Worm (Caenorhabditis elegans) whole organism, midembryonic: ENCODE data around the gene ZK688.4.

Experiments used
- T22C8.4 ChIP-seq: fragments of 200-800 bp; sonication (Bioruptor generic); IDR thresholded peaks from 2 replicates; pipeline ENCODE4 v1.3.6; 2022; ENCODE audit warnings: missing genetic modification characterization, missing compliant biosample characterization
- cog-1 ChIP-seq: sonication (generic microtip); optimal IDR thresholded peaks from 2 replicates; lab custom pipeline; 2016; ENCODE audit warnings: missing genetic modification characterization, missing compliant biosample characterization
- flt-1 ChIP-seq: fragments of 200-800 bp; sonication (Bioruptor generic); IDR thresholded peaks from 2 replicates; pipeline ENCODE4 v1.3.6; 2022; ENCODE audit warnings: missing genetic modification characterization, missing compliant biosample characterization
- klf-2 ChIP-seq: fragments of 200-800 bp; sonication (Bioruptor generic); conservative IDR thresholded peaks from 2 replicates; pipeline ENCODE4 v1.3.6; 2022; ENCODE audit warnings: missing genetic modification reagents, missing genetic modification characterization, missing compliant biosample characterization
- med-1 ChIP-seq: sonication (generic microtip); optimal IDR thresholded peaks from 2 replicates; lab custom pipeline; 2017; ENCODE audit warnings: missing genetic modification characterization, mild to moderate bottlenecking, missing compliant biosample characterization, antibody characterized with exemption, missing genetic modification reagents; ENCODE audit not compliant: insufficient read depth
- ref-1 ChIP-seq: fragments of 200-800 bp; sonication (Bioruptor generic); conservative IDR thresholded peaks from 2 replicates; pipeline ENCODE4 v1.3.6; 2022; ENCODE audit warnings: missing genetic modification reagents, missing genetic modification characterization, missing compliant biosample characterization
- tab-1 ChIP-seq: fragments of 200-800 bp; sonication (Bioruptor generic); IDR thresholded peaks from 2 replicates; pipeline ENCODE4 v1.3.6; 2022; ENCODE audit warnings: missing genetic modification characterization, missing compliant biosample characterization
- ztf-23 ChIP-seq: fragments of 200-800 bp; sonication (Bioruptor generic); IDR thresholded peaks from 2 replicates; pipeline ENCODE4 v1.3.6; 2022; ENCODE audit warnings: missing genetic modification reagents, missing genetic modification characterization, missing compliant biosample characterization
- ztf-29 ChIP-seq: fragments of 200-800 bp; sonication (Bioruptor generic); IDR thresholded peaks from 2 replicates; pipeline ENCODE4 v1.3.6; 2022; ENCODE audit warnings: missing genetic modification reagents, missing genetic modification characterization, missing compliant biosample characterization

Gene ZK688.4

ce11 chrIII:7884863-7885262 lies 10.0 kb upstream of the ZK688.4 start, which contains the start of gene ZK688.11:
Gene ZK688.11, minus strand, starts transcription at chrIII:7884963.
- TF ChIP-seq ztf-29 = no peak
- no peak for TF ChIP-seq tab-1 (GFP tag; lab: Robert Waterston, UW)
- no peak for TF ChIP-seq klf-2 (GFP tag; lab: Robert Waterston, UW)
- no peak for TF ChIP-seq med-1
- no peak for TF ChIP-seq flt-1
- TF ChIP-seq ref-1 (GFP tag; lab: Robert Waterston, UW) = no peak
- no peak for TF ChIP-seq ztf-23 (GFP tag; lab: Robert Waterston, UW)
- no peak for TF ChIP-seq T22C8.4 (GFP tag; lab: Robert Waterston, UW)
- no peak for TF ChIP-seq cog-1 (tag; lab: Kevin White, UChicago)

ce11 chrIII:7889036-7889435 lies 5.8 kb upstream of the ZK688.4 start:
- TF ChIP-seq ref-1 (GFP tag; lab: Robert Waterston, UW) (no peak), ztf-23 (GFP tag; lab: Robert Waterston, UW) (no peak), T22C8.4 (GFP tag; lab: Robert Waterston, UW) (no peak), med-1 (no peak)

ce11 chrIII:7891573-7892306 lies 3.1 kb upstream of the ZK688.4 start, which contains the start of the genes ZK688.5 and fahd-1:
Gene ZK688.5, minus strand, starts transcription at chrIII:7891623.
Gene fahd-1, plus strand, starts transcription at chrIII:7892256.
- TF ChIP-seq cog-1 (tag; lab: Kevin White, UChicago) (peak; percentile 10), ref-1 (GFP tag; lab: Robert Waterston, UW) (no peak), ztf-23 (GFP tag; lab: Robert Waterston, UW) (0 out of 2 replicates have a peak, but pooled peaks have one; percentile 51)

ce11 chrIII:7892333-7892732 lies 2.5 kb upstream of the ZK688.4 start:
- TF ChIP-seq med-1 = no peak
- no peak for TF ChIP-seq cog-1 (tag; lab: Kevin White, UChicago)
- TF ChIP-seq ref-1 (GFP tag; lab: Robert Waterston, UW) = no peak
- TF ChIP-seq flt-1 = no peak
- no peak for TF ChIP-seq ztf-29
- no peak for TF ChIP-seq T22C8.4 (GFP tag; lab: Robert Waterston, UW)
- TF ChIP-seq ztf-23 (GFP tag; lab: Robert Waterston, UW) = no peak
- TF ChIP-seq tab-1 (GFP tag; lab: Robert Waterston, UW) = no peak
- TF ChIP-seq klf-2 (GFP tag; lab: Robert Waterston, UW) = no peak

- TF ChIP-seq ztf-29 (no peak), T22C8.4 (GFP tag; lab: Robert Waterston, UW) (no peak), med-1 (no peak), ztf-23 (GFP tag; lab: Robert Waterston, UW) (no peak), tab-1 (GFP tag; lab: Robert Waterston, UW) (no peak), flt-1 (no peak), ref-1 (GFP tag; lab: Robert Waterston, UW) (no peak), cog-1 (tag; lab: Kevin White, UChicago) (no peak), klf-2 (GFP tag; lab: Robert Waterston, UW) (no peak)
Observed at ce11 chrIII:7893224-7893623, 1.6 kb upstream of the ZK688.4 start.

- TF ChIP-seq ztf-23 (GFP tag; lab: Robert Waterston, UW) (no peak), ref-1 (GFP tag; lab: Robert Waterston, UW) (no peak), klf-2 (GFP tag; lab: Robert Waterston, UW) (no peak), flt-1 (no peak), cog-1 (tag; lab: Kevin White, UChicago) (no peak), T22C8.4 (GFP tag; lab: Robert Waterston, UW) (no peak), med-1 (no peak), tab-1 (GFP tag; lab: Robert Waterston, UW) (no peak), ztf-29 (no peak)
Observed at ce11 chrIII:7896925-7897324, 2.1 kb downstream of the ZK688.4 start, which contains the start of gene ZK688.10. Gene ZK688.10, minus strand, starts transcription at chrIII:7897025.

- TF ChIP-seq ztf-29 (no peak), cog-1 (tag; lab: Kevin White, UChicago) (no peak), T22C8.4 (GFP tag; lab: Robert Waterston, UW) (no peak), ztf-23 (GFP tag; lab: Robert Waterston, UW) (no peak), tab-1 (GFP tag; lab: Robert Waterston, UW) (no peak), med-1 (no peak), flt-1 (no peak), ref-1 (GFP tag; lab: Robert Waterston, UW) (no peak)
Observed at ce11 chrIII:7897733-7898132, 2.9 kb downstream of the ZK688.4 start.

- TF ChIP-seq klf-2 (GFP tag; lab: Robert Waterston, UW) (no peak), cog-1 (tag; lab: Kevin White, UChicago) (no peak), ztf-23 (GFP tag; lab: Robert Waterston, UW) (no peak), T22C8.4 (GFP tag; lab: Robert Waterston, UW) (no peak), ztf-29 (no peak), flt-1 (no peak), med-1 (no peak), tab-1 (GFP tag; lab: Robert Waterston, UW) (no peak), ref-1 (GFP tag; lab: Robert Waterston, UW) (no peak)
Observed at ce11 chrIII:7900733-7901132, 5.9 kb downstream of the ZK688.4 start, which contains the start of gene best-24. Gene best-24, plus strand, starts transcription at chrIII:7901033.

ce11 chrIII:7903427-7903826 lies 8.6 kb downstream of the ZK688.4 start:
- TF ChIP-seq T22C8.4 (GFP tag; lab: Robert Waterston, UW) (no peak), med-1 (no peak), flt-1 (no peak)

- TF ChIP-seq ztf-23 (GFP tag; lab: Robert Waterston, UW) (no peak), flt-1 (no peak), klf-2 (GFP tag; lab: Robert Waterston, UW) (no peak), tab-1 (GFP tag; lab: Robert Waterston, UW) (no peak), T22C8.4 (GFP tag; lab: Robert Waterston, UW) (no peak), ztf-29 (no peak), cog-1 (tag; lab: Kevin White, UChicago) (no peak)
Observed at ce11 chrIII:7907515-7907914, 12.7 kb downstream of the ZK688.4 start, which contains the start of gene pcp-5. Gene pcp-5, minus strand, starts transcription at chrIII:7907615.
